Fruit fly (Drosophila melanogaster) whole organism, embryonic: Measurements from ENCODE around the gene CG32195.

Experiments
- Bteb2 ChIP-seq: fragments of 200-800 bp; sonication (Bioruptor generic); optimal IDR thresholded peaks from 2 replicates; lab custom pipeline; 2016; ENCODE audit warnings: missing biosample characterization, missing genetic modification characterization
- CG10267 ChIP-seq: fragments of 200-800 bp; sonication (Bioruptor generic); optimal IDR thresholded peaks from 2 replicates; lab custom pipeline; 2018; ENCODE audit warnings: missing biosample characterization, mild to moderate bottlenecking, missing genetic modification characterization, moderate library complexity
- CG10431 ChIP-seq: fragments of 200-800 bp; sonication (Bioruptor generic); optimal IDR thresholded peaks from 3 replicates; lab custom pipeline; 2018; ENCODE audit warnings: missing biosample characterization, mild to moderate bottlenecking, missing genetic modification characterization
- CG10565 ChIP-seq: fragments of 200-800 bp; sonication (Bioruptor generic); optimal IDR thresholded peaks from 3 replicates; lab custom pipeline; 2016; ENCODE audit warnings: missing biosample characterization, mild to moderate bottlenecking, missing genetic modification characterization
- CG11085 ChIP-seq: fragments of 200-800 bp; sonication (Bioruptor generic); IDR thresholded peaks from 2 replicates; pipeline ENCODE4 v1.3.6; 2022; ENCODE audit warnings: missing biosample characterization, missing genetic modification characterization
- CG11093 ChIP-seq: fragments of 200-800 bp; sonication (Bioruptor generic); IDR thresholded peaks from 3 replicates; pipeline ENCODE4 v1.3.6; 2022; ENCODE audit warnings: missing biosample characterization, missing genetic modification characterization
- CG11560 ChIP-seq: fragments of 200-800 bp; sonication (Bioruptor generic); IDR thresholded peaks from 3 replicates; pipeline ENCODE4 v1.3.6; 2022; ENCODE audit warnings: missing biosample characterization, missing genetic modification characterization
- CG12155 ChIP-seq: fragments of 200-800 bp; sonication (Bioruptor generic); optimal IDR thresholded peaks from 3 replicates; lab custom pipeline; 2016; ENCODE audit warnings: missing biosample characterization, missing genetic modification characterization
- CG12942 ChIP-seq: fragments of 200-800 bp; sonication (Bioruptor generic); optimal IDR thresholded peaks from 3 replicates; lab custom pipeline; 2016; ENCODE audit warnings: missing biosample characterization, missing genetic modification characterization
- CG13296 ChIP-seq: fragments of 200-800 bp; sonication (Bioruptor generic); optimal IDR thresholded peaks from 3 replicates; lab custom pipeline; 2018; ENCODE audit warnings: missing biosample characterization, mild to moderate bottlenecking, missing genetic modification characterization
- CG14860 ChIP-seq: fragments of 200-800 bp; sonication (Bioruptor generic); IDR thresholded peaks from 3 replicates; pipeline ENCODE4 v1.3.6; 2022; ENCODE audit warnings: missing biosample characterization, missing genetic modification characterization; ENCODE audit not compliant: partially characterized antibody
- CG16815 ChIP-seq: fragments of 200-800 bp; sonication (Bioruptor generic); optimal IDR thresholded peaks from 3 replicates; lab custom pipeline; 2017; ENCODE audit warnings: missing biosample characterization, mild to moderate bottlenecking, missing genetic modification characterization
- CG17328 ChIP-seq: fragments of 200-800 bp; sonication (Bioruptor generic); IDR thresholded peaks from 2 replicates; pipeline ENCODE4 v1.3.6; 2022; ENCODE audit warnings: missing biosample characterization, missing genetic modification characterization
- CG3065 ChIP-seq: fragments of 200-800 bp; sonication (Bioruptor generic); optimal IDR thresholded peaks from 2 replicates; lab custom pipeline; 2016; ENCODE audit warnings: missing biosample characterization, missing genetic modification characterization
- CG32532 ChIP-seq: fragments of 200-800 bp; sonication (Bioruptor generic); IDR thresholded peaks from 2 replicates; pipeline ENCODE4 v1.3.6; 2022; ENCODE audit warnings: missing biosample characterization, missing genetic modification characterization
- CG4360 ChIP-seq: fragments of 200-800 bp; sonication (Bioruptor generic); IDR thresholded peaks from 2 replicates; pipeline ENCODE4 v1.3.6; 2022; ENCODE audit warnings: missing biosample characterization, missing genetic modification characterization
- CG4424 ChIP-seq: fragments of 200-800 bp; sonication (Bioruptor generic); optimal IDR thresholded peaks from 3 replicates; lab custom pipeline; 2016; ENCODE audit warnings: missing biosample characterization, missing genetic modification characterization
- CG4730 ChIP-seq: fragments of 200-800 bp; sonication (Bioruptor generic); IDR thresholded peaks from 2 replicates; pipeline ENCODE4 v1.3.6; 2022; ENCODE audit warnings: missing biosample characterization, missing genetic modification characterization
- CG5245 ChIP-seq: fragments of 200-800 bp; sonication (Bioruptor generic); optimal IDR thresholded peaks from 3 replicates; lab custom pipeline; 2016; ENCODE audit warnings: missing biosample characterization, missing genetic modification characterization
- CG6654 ChIP-seq: fragments of 200-800 bp; sonication (Bioruptor generic); optimal IDR thresholded peaks from 2 replicates; lab custom pipeline; 2017; ENCODE audit warnings: missing biosample characterization, mild to moderate bottlenecking, missing genetic modification characterization
- CG6854 ChIP-seq: fragments of 200-800 bp; sonication (Bioruptor generic); optimal IDR thresholded peaks from 3 replicates; lab custom pipeline; 2017; ENCODE audit warnings: missing biosample characterization, mild to moderate bottlenecking, missing genetic modification characterization
- CG7357 ChIP-seq: fragments of 200-800 bp; sonication (Bioruptor generic); IDR thresholded peaks from 3 replicates; pipeline ENCODE4 v1.3.6; 2022; ENCODE audit warnings: missing biosample characterization, missing genetic modification characterization
- CG7786 ChIP-seq: fragments of 200-800 bp; sonication (Bioruptor generic); optimal IDR thresholded peaks from 2 replicates; lab custom pipeline; 2016; ENCODE audit warnings: missing biosample characterization, missing genetic modification characterization
- CG7987 ChIP-seq: fragments of 200-800 bp; sonication (Bioruptor generic); optimal IDR thresholded peaks from 2 replicates; lab custom pipeline; 2018; ENCODE audit warnings: missing biosample characterization, mild to moderate bottlenecking, missing genetic modification characterization, moderate library complexity
- CG8478 ChIP-seq: fragments of >200 bp; optimal IDR thresholded peaks from 2 replicates; lab custom pipeline; 2018
- CG9609 ChIP-seq: fragments of 200-800 bp; sonication (Bioruptor generic); optimal IDR thresholded peaks from 3 replicates; lab custom pipeline; 2016; ENCODE audit warnings: missing biosample characterization, missing genetic modification characterization
- CG9727 ChIP-seq: fragments of 200-800 bp; sonication (Bioruptor generic); optimal IDR thresholded peaks from 3 replicates; lab custom pipeline; 2017; ENCODE audit warnings: missing biosample characterization, mild to moderate bottlenecking, missing genetic modification characterization
- CG9797 ChIP-seq: fragments of 200-800 bp; sonication (Bioruptor generic); optimal IDR thresholded peaks from 3 replicates; lab custom pipeline; 2018; ENCODE audit warnings: missing biosample characterization, mild to moderate bottlenecking, missing genetic modification characterization
- Dref ChIP-seq: fragments of 200-800 bp; sonication (Bioruptor generic); IDR thresholded peaks from 2 replicates; pipeline ENCODE4 v1.3.6; 2022; ENCODE audit warnings: missing biosample characterization, missing genetic modification characterization
- ERR ChIP-seq: fragments of 200-800 bp; sonication (Bioruptor generic); optimal IDR thresholded peaks from 2 replicates; lab custom pipeline; 2016; ENCODE audit warnings: missing biosample characterization, missing genetic modification characterization
- H2.0 ChIP-seq: fragments of 200-800 bp; sonication (Bioruptor generic); IDR thresholded peaks from 2 replicates; pipeline ENCODE4 v1.3.6; 2022; ENCODE audit warnings: missing biosample characterization, missing genetic modification characterization
- Hmx ChIP-seq: fragments of 200-800 bp; sonication (Bioruptor generic); optimal IDR thresholded peaks from 2 replicates; lab custom pipeline; 2016; ENCODE audit warnings: missing biosample characterization, missing genetic modification characterization
- NFAT ChIP-seq: fragments of 200-800 bp; sonication (Bioruptor generic); IDR thresholded peaks from 2 replicates; pipeline ENCODE4 v1.3.6; 2022; ENCODE audit warnings: missing biosample characterization, missing genetic modification characterization
- Neu2 ChIP-seq: fragments of 200-800 bp; sonication (Bioruptor generic); optimal IDR thresholded peaks from 3 replicates; lab custom pipeline; 2016; ENCODE audit warnings: missing biosample characterization, missing genetic modification characterization, borderline replicate concordance
- Spps ChIP-seq: fragments of 200-800 bp; sonication (Bioruptor generic); optimal IDR thresholded peaks from 2 replicates; lab custom pipeline; 2018; ENCODE audit warnings: missing biosample characterization, mild to moderate bottlenecking, missing genetic modification characterization
- Xrp1 ChIP-seq: fragments of 200-800 bp; sonication (Bioruptor generic); IDR thresholded peaks from 2 replicates; pipeline ENCODE4 v1.3.6; 2022; ENCODE audit warnings: missing biosample characterization, missing genetic modification characterization
- ac ChIP-seq: fragments of 200-800 bp; sonication (Bioruptor generic); optimal IDR thresholded peaks from 3 replicates; lab custom pipeline; 2017; ENCODE audit warnings: missing biosample characterization, mild to moderate bottlenecking, missing genetic modification characterization
- bab2 ChIP-seq: fragments of 200-800 bp; sonication (Bioruptor generic); optimal IDR thresholded peaks from 2 replicates; lab custom pipeline; 2016; ENCODE audit warnings: missing biosample characterization, missing genetic modification characterization
- bsh ChIP-seq, 2 experiments: fragments of 200-800 bp; sonication (Bioruptor generic); optimal IDR thresholded peaks; 2 replicates each; lab custom pipeline; 2017 to 2018; ENCODE audit warnings: mild to moderate bottlenecking in 2 of 2, missing biosample characterization in 2 of 2, missing genetic modification characterization in 2 of 2, moderate library complexity in 1 of 2
- chif ChIP-seq, 2 experiments: fragments of 200-800 bp; sonication (Bioruptor generic); optimal IDR thresholded peaks; 3 replicates each; lab custom pipeline; 2016; ENCODE audit warnings: missing biosample characterization in 2 of 2, missing genetic modification characterization in 2 of 2
- chn ChIP-seq: fragments of 200-800 bp; sonication (Bioruptor generic); optimal IDR thresholded peaks from 2 replicates; lab custom pipeline; 2016; ENCODE audit warnings: missing biosample characterization, missing genetic modification characterization
- dan ChIP-seq: fragments of 200-800 bp; sonication (Bioruptor generic); IDR thresholded peaks from 2 replicates; pipeline ENCODE4 v1.3.6; 2022; ENCODE audit warnings: missing biosample characterization, missing genetic modification characterization
- dati ChIP-seq: fragments of 200-800 bp; sonication (Bioruptor generic); IDR thresholded peaks from 2 replicates; pipeline ENCODE4 v1.3.6; 2022; ENCODE audit warnings: missing biosample characterization, missing genetic modification characterization
- gce ChIP-seq: fragments of 200-800 bp; sonication (Bioruptor generic); IDR thresholded peaks from 3 replicates; pipeline ENCODE4 v1.3.6; 2022; ENCODE audit warnings: missing biosample characterization, missing genetic modification characterization
- kay ChIP-seq: fragments of 200-800 bp; sonication (Bioruptor generic); optimal IDR thresholded peaks from 2 replicates; lab custom pipeline; 2016; ENCODE audit warnings: missing biosample characterization, missing genetic modification characterization
- luna ChIP-seq: fragments of 200-800 bp; sonication (Bioruptor generic); optimal IDR thresholded peaks from 2 replicates; lab custom pipeline; 2016; ENCODE audit warnings: missing biosample characterization, missing genetic modification characterization
- run ChIP-seq: fragments of 200-800 bp; sonication (Bioruptor generic); optimal IDR thresholded peaks from 3 replicates; lab custom pipeline; 2018; ENCODE audit warnings: missing biosample characterization, mild to moderate bottlenecking, missing genetic modification characterization
- stwl ChIP-seq: fragments of 200-800 bp; sonication (Bioruptor generic); optimal IDR thresholded peaks from 3 replicates; lab custom pipeline; 2018; ENCODE audit warnings: missing biosample characterization, mild to moderate bottlenecking, missing genetic modification characterization, moderate library complexity
- toy ChIP-seq: fragments of 200-800 bp; sonication (Bioruptor generic); IDR thresholded peaks from 2 replicates; pipeline ENCODE4 v1.3.6; 2022; ENCODE audit warnings: missing biosample characterization, missing genetic modification characterization
- vfl ChIP-seq: fragments of 200-800 bp; sonication (Bioruptor generic); optimal IDR thresholded peaks from 2 replicates; lab custom pipeline; 2016; ENCODE audit warnings: missing biosample characterization, missing genetic modification characterization
- yki ChIP-seq: fragments of >200 bp; optimal IDR thresholded peaks from 3 replicates; lab custom pipeline; 2018
- zen2 ChIP-seq: fragments of 200-800 bp; sonication (Bioruptor generic); IDR thresholded peaks from 3 replicates; pipeline ENCODE4 v1.3.6; 2022; ENCODE audit warnings: missing biosample characterization, missing genetic modification characterization; ENCODE audit not compliant: partially characterized antibody
- zfh1 ChIP-seq: fragments of 200-800 bp; sonication (Bioruptor generic); IDR thresholded peaks from 3 replicates; pipeline ENCODE4 v1.3.6; 2022; ENCODE audit warnings: missing biosample characterization, missing genetic modification characterization
- zfh2 ChIP-seq: fragments of 200-800 bp; sonication (Bioruptor generic); optimal IDR thresholded peaks from 2 replicates; lab custom pipeline; 2016; ENCODE audit warnings: missing biosample characterization, missing genetic modification characterization

The CG32195 gene

DNA sequence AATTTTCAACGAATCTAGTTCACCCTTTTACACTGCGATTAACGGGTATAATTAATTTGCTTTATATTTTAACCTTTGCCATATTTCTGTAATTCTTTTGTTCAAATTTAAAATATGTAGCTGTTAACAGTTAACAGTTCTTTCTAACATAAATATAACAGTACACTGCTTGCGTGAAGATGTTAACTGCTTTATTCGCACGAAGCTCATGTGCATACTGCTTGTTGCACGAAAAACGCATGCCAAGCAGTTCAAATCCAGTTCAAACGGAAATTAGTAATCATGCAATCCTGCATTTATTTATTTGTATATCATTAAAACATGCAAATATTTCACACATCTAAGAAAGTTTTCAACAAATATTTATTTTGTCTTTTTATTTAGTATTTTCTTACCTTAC lies 24.7 kb upstream of the CG32195 start (continued):
- TF ChIP-seq luna (GFP tag; lab: Kevin White, UChicago), result no peak
- TF ChIP-seq CG12155 (GFP tag; lab: Kevin White, UChicago), result no peak
- TF ChIP-seq dati (GFP tag; lab: Robert Waterston, UW), result no peak
- TF ChIP-seq NFAT (GFP tag; lab: Robert Waterston, UW), result no peak
- no peak for TF ChIP-seq CG6654 (GFP tag; lab: Kevin White, UChicago)
- no peak for TF ChIP-seq bsh (GFP tag; optimal IDR thresholded peaks at IDR 0.05; lab: Kevin White, UChicago)
- no peak for TF ChIP-seq run
- no peak for TF ChIP-seq CG5245
- no peak for TF ChIP-seq CG16815
- TF ChIP-seq CG7987 (GFP tag; lab: Kevin White, UChicago), result no peak
- no peak for TF ChIP-seq CG11093 (GFP tag; lab: Robert Waterston, UW)
- no peak for TF ChIP-seq CG11560 (tag; lab: Robert Waterston, UW)
- no peak for TF ChIP-seq Spps
- TF ChIP-seq CG6854 (GFP tag; lab: Kevin White, UChicago), result no peak
- no peak for TF ChIP-seq chn (GFP tag; lab: Kevin White, UChicago)
- no peak for TF ChIP-seq CG9727 (GFP tag; lab: Kevin White, UChicago)
- TF ChIP-seq CG10565, result no peak
- no peak for TF ChIP-seq CG4424 (GFP tag; lab: Kevin White, UChicago)
- no peak for TF ChIP-seq CG9609 (GFP tag; lab: Kevin White, UChicago)
- peak in 1 of 2 experiments; percentile 27 for TF ChIP-seq chif (GFP tag; optimal IDR thresholded peaks at IDR 0.05; lab: Kevin White, UChicago)
- TF ChIP-seq zen2 (GFP tag; lab: Robert Waterston, UW), result no peak
- TF ChIP-seq CG4730 (GFP tag; lab: Robert Waterston, UW), result no peak
- no peak for TF ChIP-seq CG8478 (lab: Kevin White, UChicago)
- TF ChIP-seq CG3065 (GFP tag; lab: Kevin White, UChicago), result no peak
- TF ChIP-seq vfl (GFP tag; lab: Kevin White, UChicago), result no peak
- no peak for TF ChIP-seq H2.0 (GFP tag; lab: Robert Waterston, UW)
- TF ChIP-seq CG14860 (GFP tag; lab: Robert Waterston, UW), result no peak
- no peak for TF ChIP-seq CG10431 (GFP tag; lab: Kevin White, UChicago)
- TF ChIP-seq CG7357, result no peak
- TF ChIP-seq Xrp1 (GFP tag; lab: Robert Waterston, UW), result peak; percentile 44
- no peak for TF ChIP-seq CG32532
- TF ChIP-seq toy, result no peak
- no peak for TF ChIP-seq CG11085
- no peak for TF ChIP-seq CG7786 (GFP tag; lab: Kevin White, UChicago)
- TF ChIP-seq zfh2, result no peak
- no peak for TF ChIP-seq Dref (GFP tag; lab: Robert Waterston, UW)
- TF ChIP-seq gce (GFP tag; lab: Robert Waterston, UW), result no peak
- no peak for TF ChIP-seq Hmx (GFP tag; lab: Kevin White, UChicago)
- 0 out of 3 replicates have a peak, but pooled peaks have one; percentile 17 for TF ChIP-seq zfh1 (GFP tag; lab: Robert Waterston, UW)
- no peak for TF ChIP-seq CG10267 (tag; lab: Kevin White, UChicago)
- no peak for TF ChIP-seq bab2
- no peak for TF ChIP-seq ac (GFP tag; lab: Kevin White, UChicago)
- no peak for TF ChIP-seq ERR (GFP tag; lab: Kevin White, UChicago)
- peak; percentile 100 for TF ChIP-seq stwl (tag; lab: Kevin White, UChicago)
- peak; percentile 20 for TF ChIP-seq yki (lab: Kevin White, UChicago)
- TF ChIP-seq CG4360 (GFP tag; lab: Robert Waterston, UW), result no peak
- no peak for TF ChIP-seq CG12942 (GFP tag; lab: Kevin White, UChicago)
- no peak for TF ChIP-seq kay
- no peak for TF ChIP-seq Bteb2 (GFP tag; lab: Kevin White, UChicago)
- no peak for TF ChIP-seq CG9797 (GFP tag; lab: Kevin White, UChicago)
- TF ChIP-seq CG13296, result no peak
- no peak for TF ChIP-seq Neu2 (GFP tag; lab: Kevin White, UChicago)
- no peak for TF ChIP-seq CG17328 (GFP tag; lab: Robert Waterston, UW)
- no peak for TF ChIP-seq dan (GFP tag; lab: Robert Waterston, UW)
